Worm (Caenorhabditis elegans) whole organism, young adult: ENCODE measurements around the gene C52D10.3.
"Not testable (repeated sequence)": the region's sequence is repeated elsewhere in the genome, so short reads cannot be mapped to it uniquely, and the experiment has no call there.

Source experiments
- C17E4.6 ChIP-seq: fragments of 200-800 bp; sonication (Bioruptor generic); IDR thresholded peaks from 2 replicates; pipeline ENCODE4 v1.3.6; 2022; ENCODE audit warnings: missing genetic modification reagents, missing genetic modification characterization, missing compliant biosample characterization
- F52B5.7 ChIP-seq: sonication (generic microtip); optimal IDR thresholded peaks from 2 replicates; lab custom pipeline; 2016; ENCODE audit warnings: mild to moderate bottlenecking, missing genetic modification characterization, missing compliant biosample characterization
- ama-1 ChIP-seq, 3 experiments: fragments of 150-350 bp in 1 of 3; sonication (generic microtip) in 2 of 3; optimal IDR thresholded peaks; 2 replicates each; lab custom pipeline; 2014 to 2018; ENCODE audit warnings: missing biosample characterization in 2 of 3, missing genetic modification characterization in 2 of 3, missing genetic modification reagents in 2 of 3
- dox-1 ChIP-seq: fragments of 200-800 bp; sonication (Bioruptor generic); IDR thresholded peaks from 2 replicates; pipeline ENCODE4 v1.3.6; 2022; ENCODE audit warnings: missing genetic modification reagents, missing genetic modification characterization, missing compliant biosample characterization
- lag-1 ChIP-seq: fragments of 200-800 bp; sonication (Bioruptor generic); IDR thresholded peaks from 2 replicates; pipeline ENCODE4 v1.3.6; 2022; ENCODE audit warnings: missing genetic modification reagents, missing genetic modification characterization, missing compliant biosample characterization
- let-526 ChIP-seq: fragments of 200-800 bp; sonication (Bioruptor generic); IDR thresholded peaks from 2 replicates; pipeline ENCODE4 v1.3.6; 2022; ENCODE audit warnings: missing genetic modification reagents, missing genetic modification characterization, missing compliant biosample characterization
- lin-26 ChIP-seq: fragments of 200-800 bp; sonication (Bioruptor generic); IDR thresholded peaks from 2 replicates; pipeline ENCODE4 v1.3.6; 2022; ENCODE audit warnings: missing genetic modification reagents, missing genetic modification characterization, missing compliant biosample characterization
- madf-10 ChIP-seq: sonication (generic microtip); optimal IDR thresholded peaks from 2 replicates; lab custom pipeline; 2016; ENCODE audit warnings: mild to moderate bottlenecking, missing genetic modification characterization, missing compliant biosample characterization
- snpc-4 ChIP-seq, 5 experiments: fragments of 150-350 bp in 1 of 5; sonication (generic microtip) in 4 of 5; optimal IDR thresholded peaks; 2 replicates each; lab custom pipeline; 2014 to 2018; ENCODE audit warnings: missing genetic modification characterization in 5 of 5, missing biosample characterization in 3 of 5, antibody characterized with exemption in 2 of 5, mild to moderate bottlenecking in 2 of 5, missing compliant biosample characterization in 2 of 5, missing genotype in 2 of 5, moderate library complexity in 2 of 5, missing genetic modification reagents in 1 of 5

ce11 chrIV:17222145-17222544 is 45.9 kb downstream of the C52D10.3 start:
- not testable (repeated sequence) for TF ChIP-seq C17E4.6; dox-1 (GFP tag; lab: Robert Waterston, UW); F52B5.7; madf-10 (tag; lab: Kevin White, UChicago); lin-26 (GFP tag; lab: Robert Waterston, UW); let-526 (GFP tag; lab: Robert Waterston, UW); lag-1 (GFP tag; lab: Robert Waterston, UW); ama-1 (optimal IDR thresholded peaks at IDR 0.05; lab: Kevin White, UChicago); ama-1 (GFP tag; optimal IDR thresholded peaks at IDR 0.05; lab: Kevin White, UChicago)
- TF ChIP-seq snpc-4 (GFP tag; optimal IDR thresholded peaks at IDR 0.05; lab: Kevin White, UChicago) (peak; percentile 59), snpc-4 (tag; optimal IDR thresholded peaks at IDR 0.05; lab: Kevin White, UChicago) (peak in 3 of 4 experiments; percentile 9 to 92 (median 72))
